Worm (Caenorhabditis elegans) whole organism, young adult: ENCODE measurements around the gene cest-32.

Source experiments
- D2030.7 ChIP-seq: fragments of 200-800 bp; sonication (Bioruptor generic); IDR thresholded peaks from 2 replicates; pipeline ENCODE4 v1.3.6; 2022; ENCODE audit warnings: missing genetic modification reagents, missing genetic modification characterization, missing compliant biosample characterization
- F22D6.2 ChIP-seq: sonication (generic microtip); optimal IDR thresholded peaks from 2 replicates; lab custom pipeline; 2016; ENCODE audit warnings: mild to moderate bottlenecking, missing genetic modification characterization, missing compliant biosample characterization
- F23B12.7 ChIP-seq: sonication (generic microtip); optimal IDR thresholded peaks from 2 replicates; lab custom pipeline; 2017; ENCODE audit warnings: missing genetic modification characterization, mild to moderate bottlenecking, missing compliant biosample characterization, antibody characterized with exemption, moderate library complexity; ENCODE audit not compliant: insufficient read depth
- F33H1.4 ChIP-seq: fragments of 200-800 bp; sonication (Bioruptor generic); IDR thresholded peaks from 2 replicates; pipeline ENCODE4 v1.3.6; 2022; ENCODE audit warnings: missing genetic modification reagents, missing genetic modification characterization, missing compliant biosample characterization
- F39B2.1 ChIP-seq: fragments of 200-800 bp; sonication (Bioruptor generic); IDR thresholded peaks from 2 replicates; pipeline ENCODE4 v1.3.6; 2022; ENCODE audit warnings: missing genetic modification reagents, missing genetic modification characterization, missing compliant biosample characterization
- K11D2.4 ChIP-seq: fragments of 200-800 bp; sonication (Bioruptor generic); IDR thresholded peaks from 2 replicates; pipeline ENCODE4 v1.3.6; 2022; ENCODE audit warnings: missing genetic modification reagents, missing genetic modification characterization, missing compliant biosample characterization
- Y53G8AR.9 ChIP-seq: fragments of 200-800 bp; sonication (Bioruptor generic); conservative IDR thresholded peaks from 2 replicates; pipeline ENCODE4 v1.3.6; 2022; ENCODE audit warnings: missing genetic modification reagents, missing genetic modification characterization, missing compliant biosample characterization
- akir-1 ChIP-seq: fragments of 200-800 bp; sonication (Bioruptor generic); optimal IDR thresholded peaks from 2 replicates; lab custom pipeline; 2018; ENCODE audit warnings: mild to moderate bottlenecking, missing genetic modification characterization, moderate library complexity, missing compliant biosample characterization
- aptf-2 ChIP-seq: fragments of 200-800 bp; sonication (Bioruptor generic); conservative IDR thresholded peaks from 2 replicates; pipeline ENCODE4 v1.3.6; 2022; ENCODE audit warnings: missing genetic modification reagents, missing genetic modification characterization, missing compliant biosample characterization
- attf-3 ChIP-seq: fragments of 200-800 bp; sonication (Bioruptor generic); conservative IDR thresholded peaks from 2 replicates; pipeline ENCODE4 v1.3.6; 2022; ENCODE audit warnings: missing genetic modification reagents, missing genetic modification characterization, missing compliant biosample characterization
- attf-6 ChIP-seq: fragments of 200-800 bp; sonication (Bioruptor generic); IDR thresholded peaks from 2 replicates; pipeline ENCODE4 v1.3.6; 2022; ENCODE audit warnings: missing genetic modification reagents, missing genetic modification characterization, missing compliant biosample characterization
- bed-1 ChIP-seq: fragments of 200-800 bp; sonication (Bioruptor generic); IDR thresholded peaks from 2 replicates; pipeline ENCODE4 v1.3.6; 2022; ENCODE audit warnings: missing genetic modification reagents, missing genetic modification characterization, missing compliant biosample characterization
- cebp-1 ChIP-seq, 2 experiments: fragments of 200-800 bp in 1 of 2; sonication (Bioruptor generic) in 1 of 2; sonication (generic microtip) in 1 of 2; IDR thresholded peaks in 1 of 2; optimal IDR thresholded peaks in 1 of 2; 2 replicates each; pipeline versions ENCODE4 v1.3.6 to Lab custom; 2017 to 2022; ENCODE audit warnings: missing compliant biosample characterization in 2 of 2, missing genetic modification characterization in 2 of 2, mild to moderate bottlenecking in 1 of 2, missing genetic modification reagents in 1 of 2, moderate library complexity in 1 of 2
- cebp-2 ChIP-seq: fragments of 200-800 bp; sonication (Bioruptor generic); IDR thresholded peaks from 2 replicates; pipeline ENCODE4 v1.3.6; 2022; ENCODE audit warnings: missing genetic modification characterization, missing compliant biosample characterization
- dox-1 ChIP-seq: fragments of 200-800 bp; sonication (Bioruptor generic); IDR thresholded peaks from 2 replicates; pipeline ENCODE4 v1.3.6; 2022; ENCODE audit warnings: missing genetic modification reagents, missing genetic modification characterization, missing compliant biosample characterization
- ekl-4 ChIP-seq: fragments of 200-800 bp; sonication (Bioruptor generic); IDR thresholded peaks from 2 replicates; pipeline ENCODE4 v1.3.6; 2022; ENCODE audit warnings: missing genetic modification reagents, missing genetic modification characterization, missing compliant biosample characterization
- hrde-1 ChIP-seq: sonication (generic microtip); optimal IDR thresholded peaks from 2 replicates; lab custom pipeline; 2016; ENCODE audit warnings: missing genetic modification characterization, mild to moderate bottlenecking, missing compliant biosample characterization, moderate library complexity, missing genotype, missing genetic modification reagents, borderline replicate concordance
- lin-26 ChIP-seq: fragments of 200-800 bp; sonication (Bioruptor generic); IDR thresholded peaks from 2 replicates; pipeline ENCODE4 v1.3.6; 2022; ENCODE audit warnings: missing genetic modification reagents, missing genetic modification characterization, missing compliant biosample characterization
- lin-35 ChIP-seq, 3 experiments: fragments of 150-350 bp in 2 of 3; sonication (generic microtip) in 1 of 3; optimal IDR thresholded peaks; 2 replicates each; lab custom pipeline; 2014 to 2018; ENCODE audit warnings: missing biosample characterization in 3 of 3, missing genetic modification characterization in 3 of 3, missing genetic modification reagents in 3 of 3
- lin-54 ChIP-seq: fragments of 200-800 bp; sonication (Bioruptor generic); optimal IDR thresholded peaks from 2 replicates; lab custom pipeline; 2018; ENCODE audit warnings: mild to moderate bottlenecking, missing genetic modification characterization, missing compliant biosample characterization
- lsl-1 ChIP-seq: fragments of 200-800 bp; sonication (Bioruptor generic); optimal IDR thresholded peaks from 2 replicates; lab custom pipeline; 2018; ENCODE audit warnings: mild to moderate bottlenecking, missing genetic modification characterization, moderate library complexity, missing compliant biosample characterization
- madf-10 ChIP-seq: sonication (generic microtip); optimal IDR thresholded peaks from 2 replicates; lab custom pipeline; 2016; ENCODE audit warnings: mild to moderate bottlenecking, missing genetic modification characterization, missing compliant biosample characterization
- madf-3 ChIP-seq: fragments of 200-800 bp; sonication (Bioruptor generic); IDR thresholded peaks from 2 replicates; pipeline ENCODE4 v1.3.6; 2022; ENCODE audit warnings: missing genetic modification reagents, missing genetic modification characterization, missing compliant biosample characterization
- madf-6 ChIP-seq: fragments of 200-800 bp; sonication (Bioruptor generic); IDR thresholded peaks from 2 replicates; pipeline ENCODE4 v1.3.6; 2022; ENCODE audit warnings: missing genetic modification reagents, missing genetic modification characterization, missing compliant biosample characterization
- mcd-1 ChIP-seq: fragments of 200-800 bp; sonication (Bioruptor generic); IDR thresholded peaks from 2 replicates; pipeline ENCODE4 v1.3.6; 2022; ENCODE audit warnings: missing genetic modification reagents, missing genetic modification characterization, missing compliant biosample characterization
- mxl-1 ChIP-seq: sonication (generic microtip); optimal IDR thresholded peaks from 2 replicates; lab custom pipeline; 2016; ENCODE audit warnings: missing genetic modification characterization, missing compliant biosample characterization
- nfyb-1 ChIP-seq: fragments of 200-800 bp; sonication (Bioruptor generic); IDR thresholded peaks from 2 replicates; pipeline ENCODE4 v1.3.6; 2022; ENCODE audit warnings: missing genetic modification reagents, missing genetic modification characterization, missing compliant biosample characterization
- nhr-80 ChIP-seq: sonication (generic microtip); optimal IDR thresholded peaks from 2 replicates; lab custom pipeline; 2016; ENCODE audit warnings: missing genetic modification characterization, missing compliant biosample characterization
- nhr-90 ChIP-seq: sonication (generic microtip); optimal IDR thresholded peaks from 2 replicates; lab custom pipeline; 2016; ENCODE audit warnings: missing genotype, mild to moderate bottlenecking, missing genetic modification characterization, missing compliant biosample characterization
- repo-1 ChIP-seq: sonication (generic microtip); optimal IDR thresholded peaks from 2 replicates; lab custom pipeline; 2017; ENCODE audit warnings: mild to moderate bottlenecking, missing genetic modification characterization, missing compliant biosample characterization
- sea-2 ChIP-seq: fragments of 200-800 bp; sonication (Bioruptor generic); IDR thresholded peaks from 2 replicates; pipeline ENCODE4 v1.3.6; 2022; ENCODE audit warnings: missing genetic modification characterization, missing compliant biosample characterization
- snpc-1.3 ChIP-seq: sonication (generic microtip); optimal IDR thresholded peaks from 2 replicates; lab custom pipeline; 2017; ENCODE audit warnings: missing genetic modification characterization, mild to moderate bottlenecking, missing compliant biosample characterization, antibody characterized with exemption, moderate library complexity, missing genotype, missing genetic modification reagents; ENCODE audit not compliant: insufficient read depth
- snpc-3.4 ChIP-seq: sonication (generic microtip); optimal IDR thresholded peaks from 2 replicates; lab custom pipeline; 2017; ENCODE audit warnings: missing genetic modification characterization, mild to moderate bottlenecking, missing compliant biosample characterization, antibody characterized with exemption, moderate library complexity, missing genotype, missing genetic modification reagents
- snpc-4 ChIP-seq, 5 experiments: fragments of 150-350 bp in 1 of 5; sonication (generic microtip) in 4 of 5; optimal IDR thresholded peaks; 2 replicates each; lab custom pipeline; 2014 to 2018; ENCODE audit warnings: missing genetic modification characterization in 5 of 5, missing biosample characterization in 3 of 5, antibody characterized with exemption in 2 of 5, mild to moderate bottlenecking in 2 of 5, missing compliant biosample characterization in 2 of 5, missing genotype in 2 of 5, moderate library complexity in 2 of 5, missing genetic modification reagents in 1 of 5
- tbp1 ChIP-seq: fragments of 200-800 bp; sonication (Bioruptor generic); optimal IDR thresholded peaks from 2 replicates; lab custom pipeline; 2018; ENCODE audit warnings: mild to moderate bottlenecking, missing genetic modification characterization, missing compliant biosample characterization
- ztf-18 ChIP-seq: sonication (generic microtip); optimal IDR thresholded peaks from 2 replicates; lab custom pipeline; 2016; ENCODE audit warnings: missing genotype, mild to moderate bottlenecking, missing genetic modification characterization, missing compliant biosample characterization
- ztf-28 ChIP-seq: fragments of 200-800 bp; sonication (Bioruptor generic); IDR thresholded peaks from 2 replicates; pipeline ENCODE4 v1.3.6; 2022; ENCODE audit warnings: missing genetic modification reagents, missing genetic modification characterization, missing compliant biosample characterization

The cest-32 gene

DNA sequence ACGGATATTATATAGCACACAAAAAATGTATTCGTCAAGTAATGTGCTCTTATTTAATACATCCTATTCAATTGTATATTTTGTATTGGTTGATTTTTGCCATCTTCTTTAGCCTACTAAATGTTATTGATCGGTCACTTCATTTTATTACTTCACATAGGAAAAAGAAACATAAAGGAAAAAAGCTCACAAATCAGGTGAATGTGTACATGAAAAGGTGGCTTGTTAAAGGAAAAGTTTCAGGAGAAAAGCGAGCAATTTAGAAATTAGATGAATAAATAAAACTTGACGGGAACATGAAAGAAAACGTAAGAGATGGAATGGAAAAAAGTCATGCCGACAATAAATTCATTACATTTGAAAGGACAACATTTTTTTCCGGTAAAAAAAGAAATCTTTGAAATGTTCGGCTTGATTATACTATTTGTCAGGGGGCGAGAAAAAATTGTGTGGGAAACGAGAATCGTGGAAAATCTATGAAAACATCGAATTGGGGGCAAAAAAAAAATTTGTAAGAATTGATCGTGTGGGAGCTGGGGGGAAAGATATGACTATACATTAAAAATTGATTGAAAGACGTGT lies 41.8 kb upstream of the cest-32 start (continued):
- TF ChIP-seq cebp-2 (GFP tag; lab: Robert Waterston, UW) (no peak), ztf-28 (GFP tag; lab: Robert Waterston, UW) (no peak), lin-54 (GFP tag; lab: Kevin White, UChicago) (peak; percentile 33), mxl-1 (tag; lab: Kevin White, UChicago) (no peak), aptf-2 (no peak), Y53G8AR.9 (GFP tag; lab: Robert Waterston, UW) (peak; percentile 63; the same call in 1 of the 2 replicates), ekl-4 (GFP tag; lab: Robert Waterston, UW) (peak; percentile 60; the same call in 1 of the 2 replicates), sea-2 (GFP tag; lab: Robert Waterston, UW) (no peak), attf-6 (GFP tag; lab: Robert Waterston, UW) (0 out of 2 replicates have a peak, but pooled peaks have one; percentile 47), D2030.7 (GFP tag; lab: Robert Waterston, UW) (0 out of 2 replicates have a peak, but pooled peaks have one; percentile 9), tbp1 (GFP tag; lab: Kevin White, UChicago) (peak; percentile 29), repo-1 (tag; lab: Kevin White, UChicago) (peak; percentile 82), K11D2.4 (GFP tag; lab: Robert Waterston, UW) (no peak), bed-1 (no peak), attf-3 (GFP tag; lab: Robert Waterston, UW) (no peak), lin-26 (GFP tag; lab: Robert Waterston, UW) (no peak), lin-35 (GFP tag; optimal IDR thresholded peaks at IDR 0.05; lab: Kevin White, UChicago) (peak in 1 of 3 experiments; percentile 64), madf-10 (tag; lab: Kevin White, UChicago) (no peak), snpc-1.3 (tag; lab: Kevin White, UChicago) (peak; percentile 54)
- TF ChIP-seq, all 124 proteins: peak for 24

DNA sequence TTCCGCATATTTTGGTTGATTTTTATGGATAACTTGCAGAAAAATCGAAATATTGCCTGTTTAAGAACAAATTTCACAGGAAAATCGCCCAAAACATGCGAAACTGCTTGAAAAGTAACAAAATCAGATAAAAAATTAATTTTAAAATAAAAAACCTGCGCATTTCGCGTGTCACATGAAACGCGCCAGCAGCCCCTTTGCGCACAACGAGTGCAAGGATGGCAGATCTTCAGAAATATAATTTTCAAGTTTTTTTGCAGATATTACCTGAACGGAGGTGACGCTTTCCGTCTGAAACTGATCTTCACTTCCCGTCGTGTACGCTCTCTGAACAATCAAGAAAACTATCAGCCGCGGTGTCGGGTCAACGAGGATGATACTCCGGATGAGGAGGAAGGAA lies 41.3 kb upstream of the cest-32 start:
- TF ChIP-seq mcd-1 (peak; percentile 77), lin-35 (GFP tag; optimal IDR thresholded peaks at IDR 0.05; lab: Kevin White, UChicago) (peak in 2 of 3 experiments; percentile 22 to 47), snpc-4 (GFP tag; optimal IDR thresholded peaks at IDR 0.05; lab: Kevin White, UChicago) (no peak), snpc-4 (tag; optimal IDR thresholded peaks at IDR 0.05; lab: Kevin White, UChicago) (no peak), F22D6.2 (tag; lab: Kevin White, UChicago) (no peak), akir-1 (GFP tag; lab: Kevin White, UChicago) (no peak), lsl-1 (GFP tag; lab: Kevin White, UChicago) (peak; percentile 15), madf-6 (GFP tag; lab: Robert Waterston, UW) (peak; percentile 31; the same call in 1 of the 2 replicates), D2030.7 (GFP tag; lab: Robert Waterston, UW) (0 out of 2 replicates have a peak, but pooled peaks have one; percentile 16), F23B12.7 (tag; lab: Kevin White, UChicago) (peak; percentile 9), nhr-90 (no peak), nfyb-1 (peak; percentile 16; the same call in 1 of the 2 replicates), hrde-1 (tag; lab: Kevin White, UChicago) (no peak), dox-1 (GFP tag; lab: Robert Waterston, UW) (peak; percentile 72), Y53G8AR.9 (GFP tag; lab: Robert Waterston, UW) (0 out of 2 replicates have a peak, but pooled peaks have one; percentile 46), lin-54 (GFP tag; lab: Kevin White, UChicago) (peak; percentile 44), cebp-1 (GFP tag; IDR thresholded peaks at IDR 0.05; lab: Robert Waterston, UW) (no peak), cebp-1 (tag; optimal IDR thresholded peaks at IDR 0.05; lab: Kevin White, UChicago) (peak; percentile 36), F33H1.4 (GFP tag; lab: Robert Waterston, UW) (peak; percentile 19; the same call in 1 of the 2 replicates), F39B2.1 (GFP tag; lab: Robert Waterston, UW) (no peak), ztf-18 (tag; lab: Kevin White, UChicago) (peak; percentile 92), snpc-3.4 (tag; lab: Kevin White, UChicago) (peak; percentile 45), nhr-80 (tag; lab: Kevin White, UChicago) (peak; percentile 8), madf-3 (GFP tag; lab: Robert Waterston, UW) (0 out of 2 replicates have a peak, but pooled peaks have one; percentile 61)
